Fruit fly (Drosophila melanogaster) whole organism, wandering third instar larva: ENCODE data around the gene RabX2.

ENCODE experiments used
- Dfd ChIP-seq: fragments of >200 bp; optimal IDR thresholded peaks from 2 replicates; lab custom pipeline; 2017; ENCODE audit warnings: missing biosample characterization, missing genetic modification characterization
- Dif ChIP-seq: fragments of 200-275, 200-300 bp; sonication (Bioruptor generic); optimal IDR thresholded peaks from 2 replicates; lab custom pipeline; 2018; ENCODE audit warnings: missing biosample characterization, missing genetic modification characterization; ENCODE audit not compliant: partially characterized antibody
- GATAd ChIP-seq: sonication (Bioruptor generic); optimal IDR thresholded peaks from 2 replicates; lab custom pipeline; 2016; ENCODE audit warnings: missing biosample characterization, missing genetic modification characterization
- Hr78 ChIP-seq: fragments of >200 bp; optimal IDR thresholded peaks from 2 replicates; lab custom pipeline; 2017; ENCODE audit warnings: missing biosample characterization, missing genetic modification characterization
- Sp1 ChIP-seq: fragments of 200-800 bp; sonication (Bioruptor generic); optimal IDR thresholded peaks from 3 replicates; lab custom pipeline; 2019; ENCODE audit warnings: missing biosample characterization, mild to moderate bottlenecking, missing genetic modification characterization, moderate library complexity
- br ChIP-seq: fragments of 200-800 bp; sonication (Bioruptor generic); optimal IDR thresholded peaks from 2 replicates; lab custom pipeline; 2016; ENCODE audit warnings: missing biosample characterization, missing genetic modification characterization
- dsf ChIP-seq: sonication (Bioruptor generic); optimal IDR thresholded peaks from 2 replicates; lab custom pipeline; 2016; ENCODE audit warnings: missing biosample characterization, missing genetic modification characterization, borderline replicate concordance
- foxo ChIP-seq, 2 experiments: fragments of 200-800 bp; sonication (Bioruptor generic); optimal IDR thresholded peaks; 2 replicates in 1 of 2; 3 replicates in 1 of 2; lab custom pipeline; 2016 to 2017; ENCODE audit warnings: missing biosample characterization in 2 of 2, missing genetic modification characterization in 2 of 2
- h ChIP-seq: fragments of 200-800 bp; sonication (Bioruptor generic); optimal IDR thresholded peaks from 3 replicates; lab custom pipeline; 2016; ENCODE audit warnings: missing biosample characterization, mild to moderate bottlenecking, missing genetic modification characterization
- pan ChIP-seq: fragments of >200 bp; optimal IDR thresholded peaks from 2 replicates; lab custom pipeline; 2017
- psq ChIP-seq: fragments of 200-800 bp; sonication (Bioruptor generic); optimal IDR thresholded peaks from 3 replicates; lab custom pipeline; 2017; ENCODE audit warnings: missing biosample characterization, mild to moderate bottlenecking, missing genetic modification characterization, moderate library complexity
- rgr ChIP-seq: fragments of 200-800 bp; sonication (Bioruptor generic); optimal IDR thresholded peaks from 3 replicates; lab custom pipeline; 2016; ENCODE audit warnings: missing biosample characterization, mild to moderate bottlenecking, missing genetic modification characterization
- sv ChIP-seq: fragments of 200-800 bp; sonication (Bioruptor generic); optimal IDR thresholded peaks from 3 replicates; lab custom pipeline; 2016; ENCODE audit warnings: missing biosample characterization, missing genetic modification characterization
- usp ChIP-seq: fragments of >200 bp; optimal IDR thresholded peaks from 2 replicates; lab custom pipeline; 2017; ENCODE audit warnings: missing biosample characterization, missing genetic modification characterization

- TF ChIP-seq usp (GFP tag; lab: Kevin White, UChicago) = no peak
- TF ChIP-seq pan = no peak
- TF ChIP-seq Hr78 = no peak
- TF ChIP-seq rgr = peak; percentile 14
- no peak for TF ChIP-seq sv (GFP tag; lab: Kevin White, UChicago)
- TF ChIP-seq Dfd = no peak
- no peak for TF ChIP-seq psq
- TF ChIP-seq Dif (GFP tag; lab: Kevin White, UChicago) = no peak
- no peak for TF ChIP-seq foxo (GFP tag; optimal IDR thresholded peaks at IDR 0.05; lab: Kevin White, UChicago)
- no peak for TF ChIP-seq br (GFP tag; lab: Kevin White, UChicago)
- no peak for TF ChIP-seq GATAd (GFP tag; lab: Kevin White, UChicago)
- no peak for TF ChIP-seq h (GFP tag; lab: Kevin White, UChicago)
- peak; percentile 3 for TF ChIP-seq Sp1 (GFP tag; lab: Kevin White, UChicago)
- TF ChIP-seq dsf (GFP tag; lab: Kevin White, UChicago) = no peak
These were observed 44.7 kb downstream of the RabX2 start for dm6 chrX:10461938-10462337.
